Fruit fly (Drosophila melanogaster): ENCODE results near the gene orb2.
A peak's percentile ranks its signal among the peaks of the same experiment; 100 is the strongest.

Gene orb2

DNA sequence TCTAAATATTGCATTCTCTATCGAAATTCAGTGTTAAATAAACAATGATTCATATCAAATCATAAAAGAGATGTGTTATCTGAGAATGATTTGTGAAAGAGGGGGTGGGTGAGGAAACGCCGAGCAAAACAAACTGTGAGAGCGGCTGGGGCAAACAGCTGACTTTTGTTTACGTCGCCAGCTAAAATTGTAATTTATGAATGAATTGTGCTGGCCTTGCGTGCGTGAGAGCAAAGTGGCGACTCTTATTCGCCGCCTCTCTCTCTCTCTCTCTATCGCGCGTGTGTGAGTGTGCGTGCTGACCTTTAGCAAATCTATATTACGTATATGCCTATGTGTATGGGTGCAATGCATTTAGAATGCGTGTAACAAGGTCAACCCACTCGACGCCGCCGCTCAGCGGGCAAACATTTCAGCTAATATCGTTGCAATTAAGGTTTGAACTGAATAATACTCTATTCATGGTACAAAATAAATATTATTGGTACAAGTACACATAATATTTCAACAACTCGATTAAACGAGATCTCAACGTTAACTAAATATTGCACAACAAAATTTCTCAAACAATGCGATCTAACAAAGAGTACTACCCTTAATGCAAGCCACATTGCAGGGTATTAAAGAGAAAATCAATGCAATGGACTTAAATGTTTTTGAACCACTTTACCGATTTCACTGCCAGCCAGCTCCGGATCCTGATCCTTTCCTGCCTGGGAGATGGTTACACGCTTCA, 24.6 kb upstream of the orb2 start (continued):
- TF ChIP-seq Dbx (GFP tag; IDR thresholded peaks at IDR 0.05): no peak
- TF ChIP-seq NC2α (GFP tag; optimal IDR thresholded peaks at IDR 0.05): no peak
- TF ChIP-seq E2f2 (GFP tag; IDR thresholded peaks at IDR 0.05): no peak
- TF ChIP-seq D (optimal IDR thresholded peaks at IDR 0.05): no peak
- TF ChIP-seq D (GFP tag; optimal IDR thresholded peaks at IDR 0.05): no peak
- no peak for TF ChIP-seq Nf-YA (GFP tag; IDR thresholded peaks at IDR 0.05)
- no peak for TF ChIP-seq Ets97D (GFP tag; optimal IDR thresholded peaks at IDR 0.05)
- TF ChIP-seq shn (GFP tag; optimal IDR thresholded peaks at IDR 0.05): no peak
- TF ChIP-seq dan (GFP tag; IDR thresholded peaks at IDR 0.05): no peak
- TF ChIP-seq CG43689 (GFP tag; IDR thresholded peaks at IDR 0.05): no peak
- TF ChIP-seq zfh1 (GFP tag; IDR thresholded peaks at IDR 0.05): no peak
- no peak for TF ChIP-seq gsb (GFP tag; IDR thresholded peaks at IDR 0.05)
- no peak for TF ChIP-seq TFAM (GFP tag; optimal IDR thresholded peaks at IDR 0.05)
- TF ChIP-seq NfI (GFP tag; optimal IDR thresholded peaks at IDR 0.05): no peak
- no peak for TF ChIP-seq HLHmδ (GFP tag; optimal IDR thresholded peaks at IDR 0.05)
- no peak for TF ChIP-seq hth (optimal IDR thresholded peaks at IDR 0.05)
- TF ChIP-seq Neu2 (GFP tag; optimal IDR thresholded peaks at IDR 0.05; ENCODE audit: borderline replicate concordance): no peak
- no peak for TF ChIP-seq slbo (GFP tag; IDR thresholded peaks at IDR 0.05)
- TF ChIP-seq Ets65A (GFP tag): peak; percentile 9
- no peak for TF ChIP-seq CG18619 (GFP tag; optimal IDR thresholded peaks at IDR 0.05)
- TF ChIP-seq Asciz (GFP tag; optimal IDR thresholded peaks at IDR 0.05): no peak
- peak; percentile 42 for TF ChIP-seq kah (GFP tag; optimal IDR thresholded peaks at IDR 0.05)
- TF ChIP-seq CG2199 (GFP tag; IDR thresholded peaks at IDR 0.05): no peak
- TF ChIP-seq CG4730 (GFP tag; IDR thresholded peaks at IDR 0.05): no peak
- no peak for TF ChIP-seq CG16779 (GFP tag; IDR thresholded peaks at IDR 0.05)
- no peak for TF ChIP-seq dysf (GFP tag; IDR thresholded peaks at IDR 0.05)
- peak; percentile 21; the same call in 1 of the 2 replicates for TF ChIP-seq sob (GFP tag; IDR thresholded peaks at IDR 0.05)
- TF ChIP-seq vnd (GFP tag; IDR thresholded peaks at IDR 0.05; ENCODE audit: partially characterized antibody): no peak
- no peak for TF ChIP-seq CG11695 (GFP tag; IDR thresholded peaks at IDR 0.05)
- peak; percentile 17 for TF ChIP-seq Nf-YB (GFP tag; optimal IDR thresholded peaks at IDR 0.05)
- TF ChIP-seq CG15269 (tag; optimal IDR thresholded peaks at IDR 0.05): no peak
- TF ChIP-seq CG33213 (GFP tag; optimal IDR thresholded peaks at IDR 0.05): no peak
- TF ChIP-seq stc (GFP tag; IDR thresholded peaks at IDR 0.05): peak; percentile 15; the same call in 1 of the 2 replicates
- peak; percentile 15 for TF ChIP-seq sug (tag; optimal IDR thresholded peaks at IDR 0.05)
- no peak for TF ChIP-seq CG9932 (GFP tag; IDR thresholded peaks at IDR 0.05)
- TF ChIP-seq pnt (GFP tag; optimal IDR thresholded peaks at IDR 0.05): no peak
- no peak for TF ChIP-seq fd102C (GFP tag; optimal IDR thresholded peaks at IDR 0.05)
- peak; percentile 84; the same call in 1 of the 3 replicates for TF ChIP-seq CG34422 (GFP tag; IDR thresholded peaks at IDR 0.05)
- no peak for TF ChIP-seq D19A (tag; optimal IDR thresholded peaks at IDR 0.05)
- no peak for TF ChIP-seq p53 (GFP tag; optimal IDR thresholded peaks at IDR 0.05)
- no peak for TF ChIP-seq CG1233 (GFP tag; optimal IDR thresholded peaks at IDR 0.05)
- TF ChIP-seq phol (tag; optimal IDR thresholded peaks at IDR 0.05): peak; percentile 7
- no peak for TF ChIP-seq gro (GFP tag; optimal IDR thresholded peaks at IDR 0.05)
- peak; percentile 25; the same call in 1 of the 2 replicates for TF ChIP-seq esg (GFP tag; conservative IDR thresholded peaks at IDR 0.05)
- TF ChIP-seq Tbp (GFP tag; optimal IDR thresholded peaks at IDR 0.05): no peak
- no peak for TF ChIP-seq CG13296 (GFP tag; optimal IDR thresholded peaks at IDR 0.05)
- peak; percentile 42; the same call in 1 of the 2 replicates for TF ChIP-seq CG14441 (GFP tag; IDR thresholded peaks at IDR 0.05)
- TF ChIP-seq CG15011 (GFP tag; optimal IDR thresholded peaks at IDR 0.05): no peak
- no peak for TF ChIP-seq CG11723 (GFP tag; optimal IDR thresholded peaks at IDR 0.05)
- no peak for TF ChIP-seq ash1 (GFP tag; optimal IDR thresholded peaks at IDR 0.05)
- no peak for TF ChIP-seq bab2 (GFP tag; optimal IDR thresholded peaks at IDR 0.05)
- TF ChIP-seq Lhr (GFP tag; optimal IDR thresholded peaks at IDR 0.05): no peak

Data from whole organism, embryonic.